Worm (Caenorhabditis elegans): ENCODE measurements around the gene set-16.
A peak's percentile ranks its signal among the peaks of the same experiment; 100 is the strongest.

set-16 gene

ce11 chrIII:13645885-13646488 lies 2.3 kb downstream of the set-16 start:
- TF ChIP-seq efl-1 (optimal IDR thresholded peaks at IDR 0.05) (no peak), efl-1 (GFP tag; optimal IDR thresholded peaks at IDR 0.05 in 1 of 2) (peak in 1 of 2 experiments; percentile 13), nhr-237 (tag; optimal IDR thresholded peaks at IDR 0.05) (no peak), lsy-2 (tag; optimal IDR thresholded peaks at IDR 0.05) (no peak), tlp-1 (tag; optimal IDR thresholded peaks at IDR 0.05) (no peak)

ce11 chrIII:13648540-13648939 lies 4.8 kb downstream of the set-16 start:
- no peak for TF ChIP-seq lin-15B (tag; optimal IDR thresholded peaks at IDR 0.05)
- no peak for TF ChIP-seq pag-3 (tag; optimal IDR thresholded peaks at IDR 0.05; ENCODE audit: borderline replicate concordance, insufficient read depth)
- TF ChIP-seq unc-130 (tag; optimal IDR thresholded peaks at IDR 0.05), result no peak
- TF ChIP-seq ztf-11 (tag; optimal IDR thresholded peaks at IDR 0.05), result no peak
- TF ChIP-seq fkh-4 (tag; optimal IDR thresholded peaks at IDR 0.05; ENCODE audit: borderline replicate concordance), result no peak
- TF ChIP-seq F16B12.6 (tag; optimal IDR thresholded peaks at IDR 0.05), result no peak
- no peak for TF ChIP-seq fkh-10 (GFP tag; optimal IDR thresholded peaks at IDR 0.05)
- TF ChIP-seq pax-3 (tag; optimal IDR thresholded peaks at IDR 0.05), result no peak
- TF ChIP-seq ceh-88 (GFP tag; IDR thresholded peaks at IDR 0.05), result no peak
- TF ChIP-seq nhr-77 (tag; optimal IDR thresholded peaks at IDR 0.05), result no peak
- TF ChIP-seq nhr-76 (tag; optimal IDR thresholded peaks at IDR 0.05), result no peak
- no peak for TF ChIP-seq swsn-7 (tag; optimal IDR thresholded peaks at IDR 0.05)
- no peak for TF ChIP-seq zag-1 (tag; optimal IDR thresholded peaks at IDR 0.05)
- TF ChIP-seq nhr-47 (tag; optimal IDR thresholded peaks at IDR 0.05), result no peak
- no peak for TF ChIP-seq lin-35 (GFP tag; optimal IDR thresholded peaks at IDR 0.05)
- TF ChIP-seq nhr-85 (tag), result no peak
- TF ChIP-seq hpl-2 (GFP tag; optimal IDR thresholded peaks at IDR 0.05), result no peak
- TF ChIP-seq C34B4.2 (tag; optimal IDR thresholded peaks at IDR 0.05), result no peak
- TF ChIP-seq ztf-4 (tag; optimal IDR thresholded peaks at IDR 0.05), result no peak
- TF ChIP-seq sptf-1 (tag; optimal IDR thresholded peaks at IDR 0.05), result no peak

- TF ChIP-seq Y116A8C.19 (tag; optimal IDR thresholded peaks at IDR 0.05; ENCODE audit: borderline replicate concordance) (no peak), aha-1 (tag; optimal IDR thresholded peaks at IDR 0.05) (no peak), ceh-8 (GFP tag; optimal IDR thresholded peaks at IDR 0.05) (peak; percentile 13), fkh-10 (GFP tag; optimal IDR thresholded peaks at IDR 0.05) (no peak), C04F5.9 (tag; optimal IDR thresholded peaks at IDR 0.05) (no peak)
Observed at ce11 chrIII:13651414-13651813, 7.7 kb downstream of the set-16 start.

ce11 chrIII:13652010-13652409 lies 8.3 kb downstream of the set-16 start:
- TF ChIP-seq nhr-90 (tag; optimal IDR thresholded peaks at IDR 0.05; ENCODE audit: poor library complexity) (no peak), nhr-47 (tag; optimal IDR thresholded peaks at IDR 0.05) (no peak), zip-4 (GFP tag; optimal IDR thresholded peaks at IDR 0.05) (no peak), unc-130 (tag; optimal IDR thresholded peaks at IDR 0.05) (no peak), fos-1 (tag; optimal IDR thresholded peaks at IDR 0.05) (no peak), lin-15B (tag; optimal IDR thresholded peaks at IDR 0.05) (no peak), snu-23 (GFP tag; optimal IDR thresholded peaks at IDR 0.05) (no peak)

ce11 chrIII:13652708-13653107 lies 9.0 kb downstream of the set-16 start:
- TF ChIP-seq ztf-11 (tag; optimal IDR thresholded peaks at IDR 0.05), result no peak
- TF ChIP-seq nhr-77 (tag; optimal IDR thresholded peaks at IDR 0.05), result no peak
- no peak for TF ChIP-seq xbp-1 (tag; optimal IDR thresholded peaks at IDR 0.05)
- no peak for TF ChIP-seq nhr-20 (tag; optimal IDR thresholded peaks at IDR 0.05)
- no peak for TF ChIP-seq swsn-7 (tag; optimal IDR thresholded peaks at IDR 0.05)
- TF ChIP-seq efl-1 (optimal IDR thresholded peaks at IDR 0.05), result no peak
- no peak for TF ChIP-seq efl-1 (GFP tag; optimal IDR thresholded peaks at IDR 0.05 in 1 of 2)
- no peak for TF ChIP-seq sup-37 (GFP tag; optimal IDR thresholded peaks at IDR 0.05)
- no peak for TF ChIP-seq ets-5 (GFP tag; IDR thresholded peaks at IDR 0.05)
